Worm (Caenorhabditis elegans): Measurements from ENCODE around the gene hsp-12.3.
A peak's percentile ranks its signal among the peaks of the same experiment; 100 is the strongest.

DNA sequence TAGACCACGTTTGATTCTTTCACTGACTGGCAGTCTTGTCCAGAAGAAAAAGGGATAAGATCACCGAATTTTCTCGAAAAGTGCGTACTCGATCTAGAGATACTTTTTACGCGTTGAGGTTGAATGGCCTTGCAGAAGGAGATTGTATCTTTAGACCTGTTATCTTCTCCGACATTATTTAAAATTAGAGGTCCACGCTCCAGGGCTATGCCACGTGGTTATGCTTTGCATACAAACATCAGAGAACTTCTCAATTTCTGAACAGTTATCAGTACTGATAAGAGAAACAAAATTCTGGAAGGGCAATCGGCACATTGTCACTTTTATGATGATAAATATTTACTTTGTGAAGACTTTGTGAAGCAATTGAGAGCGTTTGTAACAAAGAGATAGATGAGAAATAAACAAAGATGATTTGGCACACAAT is 3.2 kb downstream of the hsp-12.3 start:
- TF ChIP-seq fos-1 (tag; optimal IDR thresholded peaks at IDR 0.05) (peak; percentile 39), ama-1 (optimal IDR thresholded peaks at IDR 0.05) (peak; percentile 35), nhr-12 (tag; optimal IDR thresholded peaks at IDR 0.05) (no peak), blmp-1 (tag; optimal IDR thresholded peaks at IDR 0.05; ENCODE audit: insufficient read depth) (peak; percentile 61), skn-1 (tag; optimal IDR thresholded peaks at IDR 0.05) (peak; percentile 74)
